Worm (Caenorhabditis elegans): Measurements from ENCODE around the gene F25B4.4.

The F25B4.4 gene

DNA sequence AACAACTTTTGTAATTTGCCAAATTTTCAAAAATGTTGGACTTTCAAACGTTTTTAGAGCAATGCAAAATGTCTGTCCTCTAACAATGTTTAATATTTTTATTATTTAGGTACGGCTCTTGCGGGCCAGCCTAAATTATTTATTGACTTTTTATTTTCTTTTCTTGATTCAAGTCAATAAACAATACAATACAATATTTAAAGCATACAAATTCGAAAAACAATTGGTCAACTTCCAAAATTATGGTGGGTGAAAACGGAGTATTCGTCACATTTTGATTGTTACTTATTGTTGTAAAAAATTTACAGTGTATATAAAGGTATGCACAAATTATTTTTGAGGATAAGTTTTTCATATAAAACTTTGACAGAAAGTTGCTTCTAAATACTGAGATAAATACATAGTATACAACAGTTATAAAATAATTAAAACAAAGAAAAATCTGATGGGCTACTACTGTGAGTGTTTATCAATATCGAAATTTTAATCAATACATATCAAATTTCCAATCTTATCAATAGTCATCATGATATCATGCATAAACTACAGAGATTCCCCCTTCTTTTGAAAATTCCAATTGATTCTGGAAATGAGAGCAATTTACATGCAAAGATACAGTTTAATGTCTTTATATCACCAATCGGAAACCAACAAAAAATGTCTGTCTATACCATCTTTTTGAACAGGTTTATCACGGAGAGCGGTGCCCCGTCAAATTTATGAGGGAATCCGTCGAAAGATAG, 7.2 kb downstream of the F25B4.4 start, which contains the start of gene F25B4.8:
Gene F25B4.8 (minus strand): TSS at position 51 of the 743 bp plus-strand sequence.
- TF ChIP-seq elt-1 (tag; optimal IDR thresholded peaks at IDR 0.05; ENCODE audit: borderline replicate concordance, insufficient read depth) (no peak), mls-2 (tag; optimal IDR thresholded peaks at IDR 0.05) (no peak), ceh-39 (tag; optimal IDR thresholded peaks at IDR 0.05) (no peak), M03D4.4 (tag; optimal IDR thresholded peaks at IDR 0.05) (no peak), sptf-1 (tag; optimal IDR thresholded peaks at IDR 0.05) (no peak)

DNA sequence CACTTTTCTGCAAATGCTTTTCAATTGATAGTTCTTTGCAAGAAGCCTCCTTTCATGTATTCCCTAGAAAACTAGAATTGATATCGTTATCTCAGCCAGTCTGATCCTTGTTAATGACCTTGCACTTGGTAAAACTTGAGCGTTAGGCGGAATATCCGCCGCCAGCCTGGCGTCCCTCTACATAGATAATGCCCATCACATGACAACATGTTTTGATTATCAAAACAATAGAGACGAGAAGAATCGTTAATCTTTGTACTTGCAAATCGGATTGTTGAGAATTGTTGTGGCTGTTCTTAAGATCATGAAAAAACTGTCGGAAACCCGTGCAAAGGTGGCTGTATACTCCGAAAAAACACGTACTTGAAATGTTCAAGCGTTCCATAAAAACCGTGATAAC, 8.9 kb downstream of the F25B4.4 start:
- no peak for TF ChIP-seq snpc-4 (tag; optimal IDR thresholded peaks at IDR 0.05)
- no peak for TF ChIP-seq M03D4.4 (tag; optimal IDR thresholded peaks at IDR 0.05)
- TF ChIP-seq zip-8 (tag; optimal IDR thresholded peaks at IDR 0.05), result no peak
- no peak for TF ChIP-seq lsy-2 (tag; optimal IDR thresholded peaks at IDR 0.05)
- TF ChIP-seq nhr-12 (tag; optimal IDR thresholded peaks at IDR 0.05), result no peak
- TF ChIP-seq mls-2 (tag; optimal IDR thresholded peaks at IDR 0.05), result no peak
- no peak for TF ChIP-seq nhr-237 (tag; optimal IDR thresholded peaks at IDR 0.05)
- no peak for TF ChIP-seq bed-3 (GFP tag; optimal IDR thresholded peaks at IDR 0.05)
- no peak for TF ChIP-seq hlh-1 (tag; optimal IDR thresholded peaks at IDR 0.05)
- TF ChIP-seq elt-1 (tag; optimal IDR thresholded peaks at IDR 0.05; ENCODE audit: borderline replicate concordance, insufficient read depth), result no peak
- no peak for TF ChIP-seq elt-3 (tag; optimal IDR thresholded peaks at IDR 0.05)
- TF ChIP-seq lin-13 (tag; optimal IDR thresholded peaks at IDR 0.05), result no peak
- TF ChIP-seq drap-1 (GFP tag; optimal IDR thresholded peaks at IDR 0.05), result no peak
- no peak for TF ChIP-seq ceh-43 (GFP tag; optimal IDR thresholded peaks at IDR 0.05)
- TF ChIP-seq lin-32 (GFP tag; optimal IDR thresholded peaks at IDR 0.05), result no peak
- no peak for TF ChIP-seq tbx-8 (GFP tag; optimal IDR thresholded peaks at IDR 0.05)
- TF ChIP-seq ham-2 (GFP tag; optimal IDR thresholded peaks at IDR 0.05), result no peak
- no peak for TF ChIP-seq nhr-28 (tag; optimal IDR thresholded peaks at IDR 0.05)
- no peak for TF ChIP-seq nhr-76 (tag; optimal IDR thresholded peaks at IDR 0.05)
- no peak for TF ChIP-seq cnd-1 (tag; optimal IDR thresholded peaks at IDR 0.05)

DNA sequence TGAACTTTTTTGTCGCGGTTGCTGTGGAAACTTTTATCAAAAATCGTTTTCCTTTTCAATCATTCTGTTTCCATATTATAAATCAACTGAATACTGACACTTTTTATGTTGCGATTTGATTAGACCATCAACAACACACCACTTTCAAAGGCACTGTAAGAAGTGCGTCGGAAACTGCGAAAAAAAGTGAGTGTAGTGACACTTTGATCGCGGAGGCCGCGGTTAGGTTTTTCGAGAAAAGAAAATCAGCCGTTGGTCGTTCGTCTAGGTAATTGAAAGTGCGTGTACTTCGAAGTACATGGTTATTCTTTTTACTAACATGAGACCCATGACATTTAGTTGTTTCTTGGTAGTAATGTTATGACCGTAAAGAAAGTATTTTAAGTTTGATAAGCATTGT, 11.0 kb downstream of the F25B4.4 start:
- TF ChIP-seq nhr-12 (tag; optimal IDR thresholded peaks at IDR 0.05) (no peak), ceh-83 (GFP tag; optimal IDR thresholded peaks at IDR 0.05) (no peak), ceh-39 (tag; optimal IDR thresholded peaks at IDR 0.05) (no peak), ceh-43 (GFP tag; optimal IDR thresholded peaks at IDR 0.05) (no peak), sptf-1 (tag; optimal IDR thresholded peaks at IDR 0.05) (no peak), drap-1 (GFP tag; optimal IDR thresholded peaks at IDR 0.05) (no peak), nhr-237 (tag; optimal IDR thresholded peaks at IDR 0.05) (no peak), mls-2 (tag; optimal IDR thresholded peaks at IDR 0.05) (no peak), unc-62 (GFP tag; optimal IDR thresholded peaks at IDR 0.05) (no peak), ces-1 (GFP tag; optimal IDR thresholded peaks at IDR 0.05) (no peak), ham-2 (GFP tag; optimal IDR thresholded peaks at IDR 0.05) (no peak), mep-1 (tag; optimal IDR thresholded peaks at IDR 0.05) (no peak)

DNA sequence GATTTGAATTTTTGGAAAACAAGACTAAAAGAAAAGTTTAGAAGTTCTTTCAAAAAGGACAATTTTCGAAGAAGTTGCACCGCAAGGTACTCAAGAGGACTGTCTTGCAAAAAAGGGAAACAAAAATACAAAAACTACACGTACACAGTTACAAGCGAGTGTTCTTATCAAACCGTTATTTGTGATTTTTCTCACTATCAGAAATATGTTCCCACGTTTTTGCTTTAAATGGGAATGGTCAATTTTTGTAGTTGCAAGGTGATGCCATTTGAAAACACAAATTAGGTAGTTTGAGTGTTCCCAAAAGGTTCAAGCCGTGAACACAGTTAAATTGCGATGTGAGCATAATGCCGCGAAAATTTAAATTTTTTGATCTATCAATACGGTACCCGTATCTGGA, 11.5 kb downstream of the F25B4.4 start:
- TF ChIP-seq elt-3 (tag; optimal IDR thresholded peaks at IDR 0.05), result no peak
- no peak for TF ChIP-seq pha-4 (tag; optimal IDR thresholded peaks at IDR 0.05)
- no peak for TF ChIP-seq zip-8 (tag; optimal IDR thresholded peaks at IDR 0.05)
- TF ChIP-seq nhr-237 (tag; optimal IDR thresholded peaks at IDR 0.05), result no peak
- TF ChIP-seq sptf-1 (tag; optimal IDR thresholded peaks at IDR 0.05), result no peak
- TF ChIP-seq cnd-1 (tag; optimal IDR thresholded peaks at IDR 0.05), result no peak
- no peak for TF ChIP-seq nhr-12 (tag; optimal IDR thresholded peaks at IDR 0.05)
- TF ChIP-seq nhr-76 (tag; optimal IDR thresholded peaks at IDR 0.05), result no peak
- no peak for TF ChIP-seq elt-1 (tag; optimal IDR thresholded peaks at IDR 0.05; ENCODE audit: borderline replicate concordance, insufficient read depth)
- TF ChIP-seq ztf-11 (tag; optimal IDR thresholded peaks at IDR 0.05), result no peak
- no peak for TF ChIP-seq mep-1 (tag; optimal IDR thresholded peaks at IDR 0.05)

DNA sequence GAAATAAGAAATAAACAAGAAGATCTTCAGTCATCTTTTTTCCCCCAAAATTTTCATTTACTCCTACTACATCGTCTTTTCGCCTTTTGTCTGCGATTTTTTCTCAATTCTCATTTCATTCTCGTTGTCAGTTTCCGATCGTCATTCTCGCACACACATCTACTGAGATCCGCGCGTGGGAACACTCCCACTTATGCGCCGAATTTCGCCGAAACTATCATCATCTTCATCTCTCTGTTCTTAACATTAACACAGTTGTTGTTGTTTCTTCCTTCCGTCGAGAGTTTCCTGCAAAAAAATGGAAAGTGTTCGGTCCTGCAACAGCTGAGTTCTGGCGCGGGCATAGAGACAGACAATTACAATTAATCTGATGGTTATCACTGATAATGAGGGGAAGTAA, 12.9 kb downstream of the F25B4.4 start:
- TF ChIP-seq nhr-28 (tag; optimal IDR thresholded peaks at IDR 0.05) (no peak), M03D4.4 (tag; optimal IDR thresholded peaks at IDR 0.05) (no peak), drap-1 (GFP tag; optimal IDR thresholded peaks at IDR 0.05) (no peak), mls-2 (tag; optimal IDR thresholded peaks at IDR 0.05) (no peak), blmp-1 (tag; optimal IDR thresholded peaks at IDR 0.05) (no peak), sptf-1 (tag; optimal IDR thresholded peaks at IDR 0.05) (no peak), nhr-76 (tag; optimal IDR thresholded peaks at IDR 0.05) (no peak), tbx-8 (GFP tag; optimal IDR thresholded peaks at IDR 0.05) (no peak)

Data from whole organism, mixed stage, embryonic.